Fruit fly (Drosophila melanogaster) whole organism, embryonic: ENCODE data around the gene fig.
A peak's percentile ranks its signal among the peaks of the same experiment; 100 is the strongest.

Experiments used
- B-H2 ChIP-seq: fragments of 200-800 bp; sonication (Bioruptor generic); optimal IDR thresholded peaks from 2 replicates; lab custom pipeline; 2018; ENCODE audit warnings: missing biosample characterization, mild to moderate bottlenecking, missing genetic modification characterization
- CG10654 ChIP-seq: fragments of 200-800 bp; sonication (Bioruptor generic); optimal IDR thresholded peaks from 2 replicates; lab custom pipeline; 2016; ENCODE audit warnings: missing biosample characterization, missing genetic modification characterization
- CG10959 ChIP-seq: fragments of 200-800 bp; sonication (Bioruptor generic); IDR thresholded peaks from 2 replicates; pipeline ENCODE4 v1.3.6; 2022; ENCODE audit warnings: missing biosample characterization, missing genetic modification characterization
- CG10979 ChIP-seq: fragments of 200-800 bp; sonication (Bioruptor generic); optimal IDR thresholded peaks from 2 replicates; lab custom pipeline; 2018; ENCODE audit warnings: missing biosample characterization, mild to moderate bottlenecking, missing genetic modification characterization, moderate library complexity
- CG11247 ChIP-seq: fragments of 200-800 bp; sonication (Bioruptor generic); IDR thresholded peaks from 2 replicates; pipeline ENCODE4 v1.3.6; 2022; ENCODE audit warnings: missing biosample characterization, missing genetic modification characterization
- CG12236 ChIP-seq: fragments of 200-800 bp; sonication (Bioruptor generic); optimal IDR thresholded peaks from 2 replicates; lab custom pipeline; 2016; ENCODE audit warnings: missing biosample characterization, missing genetic modification characterization
- CG14710 ChIP-seq: fragments of 200-800 bp; sonication (Bioruptor generic); optimal IDR thresholded peaks from 3 replicates; lab custom pipeline; 2019; ENCODE audit warnings: missing biosample characterization, mild to moderate bottlenecking, missing genetic modification characterization, moderate library complexity
- CG15601 ChIP-seq: fragments of 200-800 bp; sonication (Bioruptor generic); optimal IDR thresholded peaks from 3 replicates; lab custom pipeline; 2019; ENCODE audit warnings: missing biosample characterization, mild to moderate bottlenecking, missing genetic modification characterization, moderate library complexity
- CG15696 ChIP-seq: fragments of 200-800 bp; sonication (Bioruptor generic); optimal IDR thresholded peaks from 2 replicates; lab custom pipeline; 2019; ENCODE audit warnings: missing biosample characterization, mild to moderate bottlenecking, missing genetic modification characterization, moderate library complexity
- CG16863 ChIP-seq: fragments of 200-800 bp; sonication (Bioruptor generic); optimal IDR thresholded peaks from 3 replicates; lab custom pipeline; 2016; ENCODE audit warnings: missing biosample characterization, missing genetic modification characterization
- CG18011 ChIP-seq: fragments of 200-800 bp; sonication (Bioruptor generic); optimal IDR thresholded peaks from 2 replicates; lab custom pipeline; 2017; ENCODE audit warnings: missing biosample characterization, missing genetic modification characterization, mild to moderate bottlenecking, moderate library complexity, missing genotype
- CG2116 ChIP-seq: fragments of 200-800 bp; sonication (Bioruptor generic); optimal IDR thresholded peaks from 3 replicates; lab custom pipeline; 2018; ENCODE audit warnings: missing biosample characterization, mild to moderate bottlenecking, missing genetic modification characterization
- CG31224 ChIP-seq: fragments of 200-800 bp; sonication (Bioruptor generic); IDR thresholded peaks from 2 replicates; pipeline ENCODE4 v1.3.6; 2022; ENCODE audit warnings: missing biosample characterization, missing genetic modification characterization
- CG4820 ChIP-seq: fragments of 200-800 bp; sonication (Bioruptor generic); optimal IDR thresholded peaks from 3 replicates; lab custom pipeline; 2016; ENCODE audit warnings: missing biosample characterization, missing genetic modification characterization
- CG5245 ChIP-seq: fragments of 200-800 bp; sonication (Bioruptor generic); optimal IDR thresholded peaks from 3 replicates; lab custom pipeline; 2016; ENCODE audit warnings: missing biosample characterization, missing genetic modification characterization
- CG8281 ChIP-seq: fragments of 200-800 bp; sonication (Bioruptor generic); optimal IDR thresholded peaks from 2 replicates; lab custom pipeline; 2018; ENCODE audit warnings: missing biosample characterization, mild to moderate bottlenecking, missing genetic modification characterization, moderate library complexity
- CG8924 ChIP-seq: fragments of 200-800 bp; optimal IDR thresholded peaks from 3 replicates; lab custom pipeline; 2019; ENCODE audit warnings: missing biosample characterization, mild to moderate bottlenecking, missing genetic modification characterization, moderate library complexity
- CG9817 ChIP-seq: fragments of 200-800 bp; sonication (Bioruptor generic); optimal IDR thresholded peaks from 2 replicates; lab custom pipeline; 2018; ENCODE audit warnings: missing biosample characterization, mild to moderate bottlenecking, missing genetic modification characterization, moderate library complexity
- E2f1 ChIP-seq: fragments of 200-800 bp; sonication (Bioruptor generic); IDR thresholded peaks from 2 replicates; pipeline ENCODE4 v1.3.6; 2022; ENCODE audit warnings: missing biosample characterization, missing genetic modification characterization
- Fer1 ChIP-seq: fragments of 200-800 bp; sonication (Bioruptor generic); optimal IDR thresholded peaks from 2 replicates; lab custom pipeline; 2017; ENCODE audit warnings: missing biosample characterization, mild to moderate bottlenecking, missing genetic modification characterization
- Myb ChIP-seq: fragments of 200-800 bp; sonication (Bioruptor generic); optimal IDR thresholded peaks from 2 replicates; lab custom pipeline; 2016; ENCODE audit warnings: missing biosample characterization, missing genetic modification characterization
- NC2α ChIP-seq: fragments of 200-800 bp; sonication (Bioruptor generic); optimal IDR thresholded peaks from 2 replicates; lab custom pipeline; 2016; ENCODE audit warnings: missing biosample characterization, missing genetic modification characterization
- NFAT ChIP-seq: fragments of 200-800 bp; sonication (Bioruptor generic); IDR thresholded peaks from 2 replicates; pipeline ENCODE4 v1.3.6; 2022; ENCODE audit warnings: missing biosample characterization, missing genetic modification characterization
- Nf-YA ChIP-seq: fragments of 200-800 bp; sonication (Bioruptor generic); IDR thresholded peaks from 2 replicates; pipeline ENCODE4 v1.3.6; 2022; ENCODE audit warnings: missing biosample characterization, missing genetic modification characterization
- Opbp ChIP-seq: fragments of 200-800 bp; sonication (Bioruptor generic); IDR thresholded peaks from 3 replicates; pipeline ENCODE4 v1.3.6; 2022; ENCODE audit warnings: missing biosample characterization, missing genetic modification characterization; ENCODE audit not compliant: partially characterized antibody
- Ravus ChIP-seq: fragments of 200-800 bp; sonication (Bioruptor generic); IDR thresholded peaks from 2 replicates; pipeline ENCODE4 v1.3.6; 2022; ENCODE audit warnings: missing biosample characterization, missing genetic modification characterization
- Taf1 ChIP-seq: fragments of 200-800 bp; sonication (Bioruptor generic); IDR thresholded peaks from 2 replicates; pipeline ENCODE4 v1.3.6; 2022; ENCODE audit warnings: missing biosample characterization, missing genetic modification characterization
- Tbp ChIP-seq: fragments of >200 bp; optimal IDR thresholded peaks from 2 replicates; lab custom pipeline; 2018; ENCODE audit warnings: missing biosample characterization, missing genetic modification characterization
- YL-1 ChIP-seq: fragments of 200-800 bp; sonication (Bioruptor generic); optimal IDR thresholded peaks from 3 replicates; lab custom pipeline; 2017; ENCODE audit warnings: missing biosample characterization, mild to moderate bottlenecking, missing genetic modification characterization
- al ChIP-seq: fragments of 200-800 bp; sonication (Bioruptor generic); IDR thresholded peaks from 2 replicates; pipeline ENCODE4 v1.3.6; 2022; ENCODE audit warnings: missing biosample characterization, missing genetic modification characterization
- ap ChIP-seq: fragments of 200-800 bp; sonication (Bioruptor generic); IDR thresholded peaks from 2 replicates; pipeline ENCODE4 v1.3.6; 2022; ENCODE audit warnings: missing biosample characterization, missing genetic modification characterization
- bbx ChIP-seq: fragments of 200-800 bp; sonication (Bioruptor generic); IDR thresholded peaks from 2 replicates; pipeline ENCODE4 v1.3.6; 2022; ENCODE audit warnings: missing biosample characterization, missing genetic modification characterization; ENCODE audit not compliant: partially characterized antibody
- bowl ChIP-seq: fragments of 200-800 bp; sonication (Bioruptor generic); IDR thresholded peaks from 2 replicates; pipeline ENCODE4 v1.3.6; 2022; ENCODE audit warnings: missing biosample characterization, missing genetic modification characterization
- cad ChIP-seq: fragments of >200 bp; optimal IDR thresholded peaks from 2 replicates; lab custom pipeline; 2017; ENCODE audit warnings: missing biosample characterization, missing genetic modification characterization
- crp ChIP-seq, 2 experiments: fragments of 200-800 bp; sonication (Bioruptor generic); optimal IDR thresholded peaks; 2 replicates in 1 of 2; 3 replicates in 1 of 2; lab custom pipeline; 2017; ENCODE audit warnings: missing biosample characterization in 2 of 2, missing genetic modification characterization in 2 of 2, mild to moderate bottlenecking in 1 of 2, moderate library complexity in 1 of 2
- dimm ChIP-seq: fragments of 200-800 bp; sonication (Bioruptor generic); IDR thresholded peaks from 2 replicates; pipeline ENCODE4 v1.3.6; 2022; ENCODE audit warnings: missing biosample characterization, missing genetic modification characterization
- fd64A ChIP-seq: fragments of 200-800 bp; sonication (Bioruptor generic); optimal IDR thresholded peaks from 3 replicates; lab custom pipeline; 2018; ENCODE audit warnings: missing biosample characterization, mild to moderate bottlenecking, missing genetic modification characterization
- grn ChIP-seq: fragments of 200-800 bp; sonication (Bioruptor generic); optimal IDR thresholded peaks from 3 replicates; lab custom pipeline; 2017; ENCODE audit warnings: missing biosample characterization, missing genetic modification characterization
- kah ChIP-seq: fragments of 200-800 bp; sonication (Bioruptor generic); optimal IDR thresholded peaks from 2 replicates; lab custom pipeline; 2018; ENCODE audit warnings: missing biosample characterization, mild to moderate bottlenecking, missing genetic modification characterization
- lilli ChIP-seq: fragments of 200-800 bp; sonication (Bioruptor generic); optimal IDR thresholded peaks from 3 replicates; lab custom pipeline; 2016; ENCODE audit warnings: missing biosample characterization, missing genetic modification characterization
- lola ChIP-seq, 3 experiments: fragments of >200 bp in 2 of 3; fragments of 200-800 bp in 1 of 3; sonication (Bioruptor generic) in 1 of 3; optimal IDR thresholded peaks; 2 replicates each; lab custom pipeline; 2017 to 2019; ENCODE audit warnings: missing biosample characterization in 3 of 3, missing genetic modification characterization in 3 of 3, mild to moderate bottlenecking in 1 of 3, moderate library complexity in 1 of 3
- nau ChIP-seq: fragments of 200-800 bp; sonication (Bioruptor generic); optimal IDR thresholded peaks from 3 replicates; lab custom pipeline; 2017; ENCODE audit warnings: missing biosample characterization, mild to moderate bottlenecking, missing genetic modification characterization, missing genetic modification reagents
- slbo ChIP-seq: fragments of 200-800 bp; sonication (Bioruptor generic); IDR thresholded peaks from 2 replicates; pipeline ENCODE4 v1.3.6; 2022; ENCODE audit warnings: missing biosample characterization, missing genetic modification characterization
- slou ChIP-seq: fragments of 200-800 bp; sonication (Bioruptor generic); optimal IDR thresholded peaks from 3 replicates; lab custom pipeline; 2016; ENCODE audit warnings: missing biosample characterization, missing genetic modification characterization
- stwl ChIP-seq: fragments of 200-800 bp; sonication (Bioruptor generic); optimal IDR thresholded peaks from 3 replicates; lab custom pipeline; 2018; ENCODE audit warnings: missing biosample characterization, mild to moderate bottlenecking, missing genetic modification characterization, moderate library complexity
- tgo ChIP-seq: fragments of 200-800 bp; sonication (Bioruptor generic); IDR thresholded peaks from 3 replicates; pipeline ENCODE4 v1.3.6; 2022; ENCODE audit warnings: missing biosample characterization, missing genetic modification characterization
- tin ChIP-seq: fragments of 200-800 bp; sonication (Bioruptor generic); optimal IDR thresholded peaks from 3 replicates; lab custom pipeline; 2016; ENCODE audit warnings: missing biosample characterization, missing genetic modification characterization
- wek ChIP-seq: fragments of 200-800 bp; sonication (Bioruptor generic); optimal IDR thresholded peaks from 3 replicates; lab custom pipeline; 2018; ENCODE audit warnings: missing biosample characterization, mild to moderate bottlenecking, missing genetic modification characterization, moderate library complexity
- zen ChIP-seq: fragments of 200-800 bp; sonication (Bioruptor generic); optimal IDR thresholded peaks from 3 replicates; lab custom pipeline; 2018; ENCODE audit warnings: missing biosample characterization, mild to moderate bottlenecking, missing genetic modification characterization, moderate library complexity

Gene fig

DNA sequence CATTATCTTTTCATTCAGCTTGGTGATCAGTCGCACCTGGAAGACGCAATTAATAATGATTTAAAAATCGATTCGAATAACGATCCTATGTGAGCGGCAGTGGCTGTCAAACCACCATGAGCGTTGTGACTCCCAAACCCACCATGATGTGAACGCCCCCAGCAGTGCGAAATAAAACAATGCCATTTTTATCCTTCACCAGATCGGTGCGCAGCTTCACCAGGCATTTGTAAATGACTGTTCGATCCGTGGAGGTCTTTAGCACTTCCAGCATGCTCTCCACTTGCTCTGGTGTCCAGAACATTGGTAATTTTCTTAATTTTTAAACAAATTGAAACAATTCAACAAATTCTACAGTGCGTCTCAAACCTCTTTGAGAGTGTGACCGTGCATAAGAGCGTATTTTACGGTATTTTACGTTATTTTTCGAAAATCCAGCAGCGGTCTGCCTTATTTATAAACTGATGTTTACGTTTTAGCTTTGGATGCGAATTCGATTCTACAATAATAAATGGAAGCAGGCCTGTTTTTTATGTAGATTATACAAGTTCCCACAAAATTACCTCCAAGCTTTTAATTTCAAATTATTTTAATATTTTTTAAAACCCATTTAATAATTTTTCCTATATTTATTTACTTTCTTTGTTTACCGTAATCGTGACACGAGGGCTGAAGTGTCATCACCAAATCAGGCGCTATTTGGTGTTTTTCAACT is 18.9 kb upstream of the fig start, which contains the start of the genes Rnb and Drice (continued):
- TF ChIP-seq dimm (GFP tag; lab: Robert Waterston, UW) (no peak), YL-1 (peak; percentile 84), CG2116 (GFP tag; lab: Kevin White, UChicago) (peak; percentile 58), B-H2 (no peak), CG14710 (tag; lab: Kevin White, UChicago) (peak; percentile 79), Opbp (GFP tag; lab: Robert Waterston, UW) (0 out of 3 replicates have a peak, but pooled peaks have one; percentile 19), lola (GFP tag; optimal IDR thresholded peaks at IDR 0.05; lab: Kevin White, UChicago) (peak in 1 of 3 experiments; percentile 54), fd64A (GFP tag; lab: Kevin White, UChicago) (no peak), Myb (GFP tag; lab: Kevin White, UChicago) (peak; percentile 66), cad (GFP tag; lab: Kevin White, UChicago) (peak; percentile 96), CG15601 (tag; lab: Kevin White, UChicago) (peak; percentile 45), E2f1 (GFP tag; lab: Robert Waterston, UW) (peak; percentile 53), Tbp (GFP tag; lab: Kevin White, UChicago) (peak; percentile 32), Nf-YA (GFP tag; lab: Robert Waterston, UW) (no peak), NFAT (GFP tag; lab: Robert Waterston, UW) (peak; percentile 49; the same call in 1 of the 2 replicates), zen (tag; lab: Kevin White, UChicago) (peak; percentile 46), bowl (GFP tag; lab: Robert Waterston, UW) (no peak), CG5245 (GFP tag; lab: Kevin White, UChicago) (peak; percentile 6), Ravus (GFP tag; lab: Robert Waterston, UW) (no peak), CG10959 (GFP tag; lab: Robert Waterston, UW) (0 out of 2 replicates have a peak, but pooled peaks have one; percentile 6), CG10654 (peak; percentile 19), kah (GFP tag; lab: Kevin White, UChicago) (peak; percentile 50), CG31224 (GFP tag; lab: Robert Waterston, UW) (peak; percentile 43; the same call in 1 of the 2 replicates), CG12236 (GFP tag; lab: Kevin White, UChicago) (no peak), NC2α (GFP tag; lab: Kevin White, UChicago) (no peak), CG8924 (tag; lab: Kevin White, UChicago) (peak; percentile 70), tgo (peak; percentile 47), CG15696 (peak; percentile 84), al (GFP tag; lab: Robert Waterston, UW) (peak; percentile 40; the same call in 1 of the 2 replicates), slbo (GFP tag; lab: Robert Waterston, UW) (peak; percentile 57), CG4820 (GFP tag; lab: Kevin White, UChicago) (peak; percentile 16), CG18011 (GFP tag; lab: Kevin White, UChicago) (no peak), grn (GFP tag; lab: Kevin White, UChicago) (no peak), slou (peak; percentile 11), Fer1 (GFP tag; lab: Kevin White, UChicago) (peak; percentile 36), tin (peak; percentile 38), CG8281 (tag; lab: Kevin White, UChicago) (peak; percentile 40), lilli (GFP tag; lab: Kevin White, UChicago) (peak; percentile 48), stwl (tag; lab: Kevin White, UChicago) (peak; percentile 6), CG16863 (GFP tag; lab: Kevin White, UChicago) (no peak), nau (no peak), wek (GFP tag; lab: Kevin White, UChicago) (peak; percentile 20), bbx (GFP tag; lab: Robert Waterston, UW) (peak; percentile 47; the same call in 1 of the 2 replicates), crp (GFP tag; optimal IDR thresholded peaks at IDR 0.05; lab: Kevin White, UChicago) (peak in 1 of 2 experiments; percentile 2), CG11247 (GFP tag; lab: Robert Waterston, UW) (peak; percentile 49; the same call in 1 of the 2 replicates), Taf1 (peak; percentile 24; the same call in 1 of the 2 replicates), CG10979 (tag; lab: Kevin White, UChicago) (peak; percentile 78), CG9817 (tag; lab: Kevin White, UChicago) (peak; percentile 51), ap (GFP tag; lab: Robert Waterston, UW) (0 out of 2 replicates have a peak, but pooled peaks have one; percentile 13)
